Worm (Caenorhabditis elegans): ENCODE measurements around the gene fbxa-164.
"Not testable (repeated sequence)": the region's sequence is repeated elsewhere in the genome, so short reads cannot be mapped to it uniquely, and the experiment has no call there.

The fbxa-164 gene

DNA sequence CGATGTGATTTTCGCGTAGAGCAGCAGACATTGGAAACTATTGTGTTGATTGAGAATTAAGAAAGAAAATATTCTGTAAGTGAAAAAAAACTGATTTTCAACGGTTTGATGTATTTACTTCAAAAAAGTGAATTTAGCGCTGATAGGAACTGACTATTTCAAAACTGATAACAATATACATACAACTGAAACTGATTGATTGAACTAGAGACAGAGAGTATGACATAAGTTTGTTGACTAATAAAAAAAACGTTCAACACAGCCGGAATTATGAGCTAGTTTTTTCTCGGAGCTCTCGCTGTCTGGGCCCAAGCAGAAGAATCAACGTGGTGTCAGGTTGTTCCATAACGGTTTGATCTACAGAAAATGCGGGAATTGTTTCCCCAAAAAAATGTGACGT lies at the start of gene fbxa-164:
fbxa-164 (minus strand) TSS at position 101 of the 400 bp plus-strand sequence.
- no peak for TF ChIP-seq him-1 (tag; optimal IDR thresholded peaks at IDR 0.05)
- no peak for TF ChIP-seq dao-5 (tag; optimal IDR thresholded peaks at IDR 0.05)
- TF ChIP-seq W03F9.2 (tag; optimal IDR thresholded peaks at IDR 0.05): no peak

DNA sequence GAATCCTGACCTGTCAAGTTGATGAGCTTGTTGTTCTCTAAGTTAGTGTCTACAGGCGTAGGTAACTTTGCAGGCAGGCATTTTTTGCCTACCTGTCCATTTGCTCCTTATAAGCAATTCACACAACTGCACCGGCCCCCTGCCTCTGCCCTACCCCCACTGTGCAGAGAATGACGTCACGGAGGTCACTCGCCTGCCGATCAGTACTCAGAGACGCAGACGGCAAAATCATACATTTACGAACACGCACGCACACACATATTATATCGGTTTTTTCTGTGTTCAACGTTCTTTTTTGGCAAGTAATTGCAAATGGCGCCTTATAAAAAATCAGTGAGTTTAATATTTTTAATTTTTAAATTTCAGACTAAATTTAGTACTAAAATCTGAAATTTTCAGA lies 49.6 kb upstream of the fbxa-164 start, which contains the start of gene duxl-1:
duxl-1 (plus strand) TSS at position 184 of the 400 bp plus-strand sequence.
- TF ChIP-seq dao-5 (tag; optimal IDR thresholded peaks at IDR 0.05) (no peak), him-1 (tag; optimal IDR thresholded peaks at IDR 0.05) (no peak), W03F9.2 (tag; optimal IDR thresholded peaks at IDR 0.05) (no peak)

DNA sequence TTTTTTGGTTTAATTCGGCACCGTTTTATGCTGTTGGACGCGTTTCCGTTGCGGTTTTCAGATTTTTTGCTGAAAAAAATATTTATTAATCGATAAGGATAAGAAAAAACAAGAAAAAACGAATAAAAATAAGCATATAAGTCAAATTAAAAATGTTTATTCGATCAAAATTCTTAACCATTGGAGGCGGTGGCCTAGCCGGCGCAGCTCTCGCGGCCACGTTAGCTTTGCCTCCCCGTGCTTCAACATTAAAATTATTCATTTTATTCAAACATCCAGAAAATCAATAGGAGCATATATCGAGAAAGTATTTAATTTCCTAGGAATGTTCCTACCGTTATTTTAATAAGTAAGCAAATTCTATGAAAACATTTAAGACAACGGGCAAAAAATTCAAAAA lies 49.0 kb upstream of the fbxa-164 start, which contains the start of gene ZC204.14:
ZC204.14 (minus strand) TSS at position 69 of the 400 bp plus-strand sequence.
- TF ChIP-seq dao-5 (tag; optimal IDR thresholded peaks at IDR 0.05) (no peak), W03F9.2 (tag; optimal IDR thresholded peaks at IDR 0.05) (no peak), him-1 (tag; optimal IDR thresholded peaks at IDR 0.05) (no peak)

DNA sequence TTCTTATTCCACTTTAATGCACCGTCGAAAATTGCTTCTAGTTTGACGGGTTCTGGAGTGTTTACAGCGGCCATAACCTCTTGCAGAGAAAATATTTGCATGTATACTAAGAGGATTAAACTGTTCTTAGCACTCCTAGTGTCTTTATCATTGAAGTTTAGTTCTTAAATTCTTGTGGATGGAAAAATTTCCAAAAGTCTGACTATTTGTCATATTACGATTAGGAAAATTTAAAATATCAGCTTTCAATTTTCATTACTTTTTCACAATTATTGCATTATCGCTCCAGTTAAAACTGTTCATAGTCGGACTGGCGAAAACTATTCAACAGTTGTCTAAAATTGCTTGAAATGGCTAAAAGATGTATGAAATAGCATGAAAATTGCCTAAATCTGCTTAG lies 47.0 kb upstream of the fbxa-164 start, which contains the start of gene ZC204.13:
ZC204.13 (minus strand) TSS at position 101 of the 400 bp plus-strand sequence.
- not testable (repeated sequence) for TF ChIP-seq W03F9.2, dao-5, him-1 (tag; optimal IDR thresholded peaks at IDR 0.05)

DNA sequence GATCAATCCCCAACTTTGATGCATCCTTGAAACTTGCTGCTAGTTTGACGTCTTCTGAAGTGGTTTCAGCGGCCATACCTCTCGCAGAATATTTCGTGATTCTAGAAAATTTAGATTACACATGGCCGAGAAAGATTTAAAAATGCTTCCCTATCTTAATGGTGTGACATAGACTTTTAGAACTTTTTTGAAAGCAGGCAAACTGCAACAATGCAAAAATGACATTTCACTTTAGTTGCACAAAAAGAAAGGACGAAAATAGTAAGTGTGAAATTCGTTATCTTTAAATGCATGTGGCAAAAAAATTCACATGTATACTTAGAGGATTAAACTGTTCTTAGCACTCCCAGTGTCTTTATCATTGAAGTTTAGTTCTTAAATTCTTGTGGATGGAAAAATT lies 43.3 kb upstream of the fbxa-164 start, which contains the start of gene ZC204.12:
ZC204.12 (minus strand) TSS at position 101 of the 400 bp plus-strand sequence.
- TF ChIP-seq him-1 (tag; optimal IDR thresholded peaks at IDR 0.05) (no peak), dao-5 (tag; optimal IDR thresholded peaks at IDR 0.05) (no peak), W03F9.2 (tag; optimal IDR thresholded peaks at IDR 0.05) (no peak)

DNA sequence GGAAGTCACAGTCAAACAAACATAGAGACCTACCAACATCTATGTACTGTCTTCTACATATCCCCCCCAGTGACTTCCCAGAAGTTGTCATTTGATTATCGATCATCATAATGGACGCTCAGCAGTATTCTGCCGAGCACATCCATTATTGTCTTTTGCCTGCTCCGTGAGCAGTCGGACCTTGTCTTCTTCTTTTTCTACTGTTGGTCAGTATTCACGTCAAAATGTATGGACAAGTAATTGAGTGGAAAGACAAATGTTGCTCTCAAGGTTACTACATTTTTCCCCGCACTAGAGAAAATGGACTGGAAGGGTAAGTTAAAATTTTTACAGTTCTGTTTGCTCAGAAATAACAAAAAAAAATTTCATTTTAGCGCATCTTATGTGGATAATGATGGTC lies 41.0 kb upstream of the fbxa-164 start, which contains the start of gene btb-12:
btb-12 (plus strand) TSS at position 301 of the 400 bp plus-strand sequence.
- no peak for TF ChIP-seq dao-5 (tag; optimal IDR thresholded peaks at IDR 0.05)
- TF ChIP-seq him-1 (tag; optimal IDR thresholded peaks at IDR 0.05): no peak
- no peak for TF ChIP-seq W03F9.2 (tag; optimal IDR thresholded peaks at IDR 0.05)

DNA sequence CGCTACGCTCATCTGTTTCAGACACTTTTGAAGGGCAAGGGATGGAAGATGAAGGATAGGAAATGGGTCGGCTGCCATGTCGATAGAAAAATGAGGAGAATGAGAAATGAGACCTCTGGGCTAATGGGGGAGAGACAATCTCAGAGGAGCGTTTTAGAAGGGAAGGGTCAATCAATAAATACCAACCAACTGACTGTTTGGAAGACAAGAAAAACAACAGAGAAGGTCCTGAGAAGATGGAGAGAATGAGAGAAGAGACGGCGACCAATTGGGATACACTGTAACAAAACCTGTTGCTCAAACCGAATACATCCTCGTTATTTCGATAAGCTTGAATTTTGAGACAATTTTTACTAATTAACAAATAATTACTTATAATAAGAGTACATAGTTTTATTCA lies 39.5 kb upstream of the fbxa-164 start, which contains the start of gene fbxb-15:
fbxb-15 (minus strand) TSS at position 101 of the 400 bp plus-strand sequence.
- TF ChIP-seq dao-5 (tag; optimal IDR thresholded peaks at IDR 0.05): no peak
- no peak for TF ChIP-seq W03F9.2 (tag; optimal IDR thresholded peaks at IDR 0.05)
- no peak for TF ChIP-seq him-1 (tag; optimal IDR thresholded peaks at IDR 0.05)

DNA sequence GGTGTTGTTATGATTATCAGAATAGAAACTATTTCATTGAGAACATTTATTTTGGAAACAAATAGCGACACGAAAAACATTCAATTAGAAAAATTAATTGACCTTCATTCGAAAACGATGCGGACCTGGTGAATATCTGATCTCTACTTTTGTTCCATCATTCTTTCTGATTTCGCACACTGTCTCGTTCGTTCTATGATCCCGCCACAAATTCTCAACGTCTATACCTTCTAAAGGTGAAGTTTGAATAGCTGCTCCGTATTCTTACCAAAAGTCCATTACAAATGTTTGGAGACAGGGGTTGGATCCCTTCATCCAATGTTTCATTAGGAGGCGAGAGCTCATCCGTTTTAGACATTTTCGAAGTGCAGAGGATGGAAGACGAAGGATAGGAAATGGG lies 37.9 kb upstream of the fbxa-164 start, which contains the start of gene fbxb-16:
fbxb-16 (minus strand) TSS at position 101 of the 400 bp plus-strand sequence.
- TF ChIP-seq him-1 (tag; optimal IDR thresholded peaks at IDR 0.05) (no peak), W03F9.2 (tag; optimal IDR thresholded peaks at IDR 0.05) (no peak), dao-5 (tag; optimal IDR thresholded peaks at IDR 0.05) (no peak)

DNA sequence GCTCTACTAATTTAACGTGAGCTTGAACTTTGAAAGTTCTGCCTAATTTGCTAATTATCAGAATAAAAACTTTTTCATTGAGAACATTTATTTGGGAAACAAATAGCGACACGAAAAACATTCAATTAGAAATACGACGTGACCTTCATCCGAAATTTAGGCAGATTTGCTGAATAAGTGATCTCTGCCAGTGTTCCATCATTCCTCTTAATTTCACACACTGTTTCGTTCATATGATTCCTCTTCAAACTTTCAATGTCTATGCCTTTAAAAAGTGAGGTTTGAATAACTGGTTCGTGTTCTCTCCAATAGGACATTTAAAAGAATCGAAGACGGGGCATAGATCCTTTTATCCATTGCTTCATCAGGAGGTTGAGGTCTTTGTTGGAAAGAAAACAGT lies 36.6 kb upstream of the fbxa-164 start, which contains the start of gene fbxb-20:
fbxb-20 (minus strand) TSS at position 101 of the 400 bp plus-strand sequence.
- TF ChIP-seq W03F9.2 (tag; optimal IDR thresholded peaks at IDR 0.05) (no peak), him-1 (tag; optimal IDR thresholded peaks at IDR 0.05) (no peak), dao-5 (tag; optimal IDR thresholded peaks at IDR 0.05) (no peak)

DNA sequence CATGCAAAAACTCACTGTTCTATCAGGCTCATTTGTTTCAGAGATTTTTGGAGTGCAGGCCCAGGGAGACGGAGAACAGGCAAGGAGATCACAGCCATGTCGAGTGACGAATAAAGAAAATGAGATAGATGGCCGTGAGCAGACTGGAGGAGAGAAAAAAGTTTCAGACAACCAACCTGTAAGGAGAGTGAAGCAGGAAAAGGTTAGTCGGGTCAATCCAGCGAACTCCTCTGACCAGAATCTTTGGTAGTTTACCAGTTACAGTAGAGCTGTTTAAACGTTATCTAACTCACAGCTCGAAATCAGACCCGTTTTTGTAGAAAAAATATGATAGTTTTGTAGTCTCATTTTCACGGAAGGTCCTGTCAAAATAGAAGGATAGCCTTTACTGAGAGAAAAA lies 34.9 kb upstream of the fbxa-164 start, which contains the start of gene fbxb-21:
fbxb-21 (minus strand) TSS at position 101 of the 400 bp plus-strand sequence.
- no peak for TF ChIP-seq W03F9.2 (tag; optimal IDR thresholded peaks at IDR 0.05)
- no peak for TF ChIP-seq him-1 (tag; optimal IDR thresholded peaks at IDR 0.05)
- no peak for TF ChIP-seq dao-5 (tag; optimal IDR thresholded peaks at IDR 0.05)

DNA sequence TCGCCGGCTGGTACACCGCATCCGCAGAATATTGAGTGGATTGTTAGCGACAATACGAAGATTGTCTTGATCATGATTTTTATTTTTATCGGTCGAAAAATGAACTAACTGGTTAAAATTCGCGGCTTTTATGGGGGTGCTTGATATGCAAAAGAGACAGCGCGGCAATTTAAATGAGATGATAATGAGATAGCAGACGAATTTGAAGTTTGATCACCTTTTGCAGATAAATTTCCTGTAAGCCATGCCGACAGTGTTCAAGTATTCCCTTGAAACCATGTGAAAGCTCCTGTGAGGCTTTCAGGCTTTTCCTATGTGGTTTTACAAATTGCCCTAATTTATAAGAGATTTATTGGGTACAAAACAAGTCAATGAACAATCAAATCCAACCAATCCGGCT lies 32.3 kb upstream of the fbxa-164 start, which contains the start of gene ZC204.17:
ZC204.17 (minus strand) TSS at position 101 of the 400 bp plus-strand sequence.
- TF ChIP-seq W03F9.2 (tag; optimal IDR thresholded peaks at IDR 0.05) (no peak), dao-5 (tag; optimal IDR thresholded peaks at IDR 0.05) (no peak), him-1 (tag; optimal IDR thresholded peaks at IDR 0.05) (no peak)

DNA sequence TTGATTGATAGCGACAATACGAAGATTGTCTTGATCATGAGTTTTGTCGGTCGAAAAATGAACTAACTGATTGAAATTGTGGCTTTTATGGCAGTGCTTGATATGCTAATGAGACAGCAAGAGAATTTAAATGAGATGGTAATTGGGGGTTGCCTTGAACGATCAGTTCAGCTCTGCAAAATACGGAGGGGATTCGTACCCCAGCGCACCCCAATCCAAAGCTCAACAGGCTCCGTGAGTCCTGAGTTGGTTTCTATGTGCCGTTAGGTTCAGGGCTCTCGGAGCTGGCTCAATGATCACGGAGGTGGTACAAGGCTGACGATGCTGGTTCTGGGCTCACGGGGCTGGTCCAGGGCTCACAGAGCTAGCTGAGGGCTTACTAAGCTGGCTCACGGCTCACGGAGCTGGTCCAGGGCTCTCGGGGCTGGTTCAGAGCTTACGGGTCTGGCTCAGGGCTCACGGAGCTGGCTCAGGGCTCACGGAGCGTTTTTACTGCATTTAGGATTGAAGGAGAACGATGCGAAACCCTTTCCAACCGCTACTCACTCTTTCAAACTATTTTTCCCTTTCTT lies 31.0 kb upstream of the fbxa-164 start, which contains the start of gene ZC204.6:
ZC204.6 (minus strand) TSS at position 51 of the 572 bp plus-strand sequence.
- TF ChIP-seq W03F9.2 (tag; optimal IDR thresholded peaks at IDR 0.05) (no peak), dao-5 (tag; optimal IDR thresholded peaks at IDR 0.05) (no peak), him-1 (tag; optimal IDR thresholded peaks at IDR 0.05) (no peak)

DNA sequence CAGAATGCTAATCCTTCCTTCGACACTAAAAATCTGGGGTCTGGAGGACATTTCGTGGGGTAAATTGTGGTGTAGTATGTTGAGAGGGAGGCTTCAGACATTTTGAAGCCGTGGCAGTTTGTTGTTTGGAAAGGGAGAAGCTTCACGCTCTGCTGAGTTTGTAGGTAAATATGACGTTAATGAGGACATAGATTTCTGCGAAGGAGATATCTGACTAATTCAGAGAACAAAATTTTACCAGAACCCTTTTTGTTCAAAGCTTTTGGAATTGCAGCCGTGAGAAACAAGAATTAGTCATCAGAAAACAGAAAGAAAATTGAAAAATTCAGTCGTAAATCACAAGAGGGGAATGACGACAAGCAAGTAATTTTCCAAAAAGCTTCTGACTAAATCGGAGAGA lies 26.6 kb upstream of the fbxa-164 start, which contains the start of gene srh-72:
srh-72 (minus strand) TSS at position 101 of the 400 bp plus-strand sequence.
- TF ChIP-seq W03F9.2 (tag; optimal IDR thresholded peaks at IDR 0.05) (no peak), dao-5 (tag; optimal IDR thresholded peaks at IDR 0.05) (no peak), him-1 (tag; optimal IDR thresholded peaks at IDR 0.05) (no peak)

DNA sequence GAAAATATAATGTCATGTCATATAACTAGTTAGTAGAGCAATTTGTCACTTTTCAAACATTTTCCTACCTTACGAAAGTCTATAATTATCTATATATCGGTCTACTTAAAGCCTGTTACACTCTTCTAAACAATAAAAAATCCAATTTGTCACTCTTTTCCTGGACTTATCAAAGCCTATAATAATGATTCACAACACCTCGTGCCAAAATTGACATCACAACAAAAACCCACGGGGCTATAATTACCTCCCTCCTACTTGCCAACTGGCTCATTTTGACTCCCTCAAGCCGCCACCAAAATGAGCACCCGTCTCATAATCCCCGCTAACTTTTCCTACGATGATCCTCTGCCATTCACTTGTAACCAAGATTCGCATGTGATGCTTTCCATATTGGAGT lies 22.5 kb upstream of the fbxa-164 start, which contains the start of gene srg-20:
srg-20 (plus strand) TSS at position 301 of the 400 bp plus-strand sequence.
- TF ChIP-seq dao-5, W03F9.2, him-1 (tag; optimal IDR thresholded peaks at IDR 0.05): not testable (repeated sequence)

Data from whole organism, L4/young adult.